Fruit fly (Drosophila melanogaster) whole organism, prepupa: ENCODE measurements around the gene CG9328.
A peak's percentile ranks its signal among the peaks of the same experiment; 100 is the strongest.

Source experiments
- Blimp-1 ChIP-seq: fragments of 200-800 bp; sonication (Bioruptor generic); optimal IDR thresholded peaks from 3 replicates; lab custom pipeline; 2017; ENCODE audit warnings: missing biosample characterization, missing genetic modification characterization, mild to moderate bottlenecking, moderate library complexity, missing genetic modification reagents
- CG10631 ChIP-seq: fragments of 200-800 bp; sonication (Bioruptor generic); optimal IDR thresholded peaks from 2 replicates; lab custom pipeline; 2016; ENCODE audit warnings: missing biosample characterization, missing genetic modification characterization
- CG10669 ChIP-seq: fragments of 200-800 bp; sonication (Bioruptor generic); optimal IDR thresholded peaks from 3 replicates; lab custom pipeline; 2018; ENCODE audit warnings: missing biosample characterization, mild to moderate bottlenecking, missing genetic modification characterization, moderate library complexity
- CG11762 ChIP-seq: fragments of 200-800 bp; sonication (Bioruptor generic); optimal IDR thresholded peaks from 3 replicates; lab custom pipeline; 2016; ENCODE audit warnings: missing biosample characterization, missing genetic modification characterization; ENCODE audit not compliant: insufficient read depth
- CG11902 ChIP-seq: fragments of 200-800 bp; sonication (Bioruptor generic); optimal IDR thresholded peaks from 3 replicates; lab custom pipeline; 2016; ENCODE audit warnings: missing biosample characterization, missing genetic modification characterization
- CG15336 ChIP-seq: fragments of 200-800 bp; sonication (Bioruptor generic); IDR thresholded peaks from 2 replicates; pipeline ENCODE4 v1.3.6; 2022; ENCODE audit warnings: missing biosample characterization, missing genetic modification characterization
- CG1621 ChIP-seq: fragments of 200-800 bp; sonication (Bioruptor generic); optimal IDR thresholded peaks from 3 replicates; lab custom pipeline; 2018; ENCODE audit warnings: missing biosample characterization, mild to moderate bottlenecking, missing genetic modification characterization
- CG16779 ChIP-seq: fragments of 200-800 bp; sonication (Bioruptor generic); optimal IDR thresholded peaks from 3 replicates; lab custom pipeline; 2017; ENCODE audit warnings: missing biosample characterization, mild to moderate bottlenecking, missing genetic modification characterization
- CG3032 ChIP-seq: fragments of 200-800 bp; optimal IDR thresholded peaks from 2 replicates; lab custom pipeline; 2019; ENCODE audit warnings: missing biosample characterization, mild to moderate bottlenecking, missing genetic modification characterization, moderate library complexity
- CG31627 ChIP-seq: fragments of 200-800 bp; sonication (Bioruptor generic); optimal IDR thresholded peaks from 3 replicates; lab custom pipeline; 2016; ENCODE audit warnings: missing biosample characterization, missing genetic modification characterization
- CG32006 ChIP-seq: fragments of 200-800 bp; sonication (Bioruptor generic); optimal IDR thresholded peaks from 3 replicates; lab custom pipeline; 2017; ENCODE audit warnings: missing biosample characterization, mild to moderate bottlenecking, missing genetic modification characterization
- CG34406 ChIP-seq: fragments of 200-800 bp; sonication (Bioruptor generic); optimal IDR thresholded peaks from 3 replicates; lab custom pipeline; 2016; ENCODE audit warnings: missing biosample characterization, missing genetic modification characterization
- CG3919 ChIP-seq: fragments of 200-800 bp; sonication (Bioruptor generic); optimal IDR thresholded peaks from 3 replicates; lab custom pipeline; 2016; ENCODE audit warnings: missing biosample characterization, missing genetic modification characterization
- CG4318 ChIP-seq: fragments of 200-800 bp; sonication (Bioruptor generic); optimal IDR thresholded peaks from 3 replicates; lab custom pipeline; 2017; ENCODE audit warnings: missing biosample characterization, mild to moderate bottlenecking, missing genetic modification characterization
- CG6163 ChIP-seq: fragments of 200-800 bp; sonication (Bioruptor generic); IDR thresholded peaks from 3 replicates; pipeline ENCODE4 v1.3.6; 2022; ENCODE audit warnings: missing biosample characterization, missing genetic modification characterization
- CG6276 ChIP-seq: fragments of 200-800 bp; sonication (Bioruptor generic); optimal IDR thresholded peaks from 2 replicates; lab custom pipeline; 2017; ENCODE audit warnings: missing biosample characterization, mild to moderate bottlenecking, missing genetic modification characterization
- CG6792 ChIP-seq: fragments of 200-800 bp; sonication (Bioruptor generic); optimal IDR thresholded peaks from 3 replicates; lab custom pipeline; 2016; ENCODE audit warnings: missing biosample characterization, missing genetic modification characterization
- CG6808 ChIP-seq: fragments of 200-800 bp; sonication (Bioruptor generic); optimal IDR thresholded peaks from 3 replicates; lab custom pipeline; 2017; ENCODE audit warnings: missing biosample characterization, missing genetic modification characterization, mild to moderate bottlenecking, moderate library complexity, missing genetic modification reagents
- CG6854 ChIP-seq: fragments of 200-800 bp; sonication (Bioruptor generic); optimal IDR thresholded peaks from 2 replicates; lab custom pipeline; 2017; ENCODE audit warnings: missing biosample characterization, mild to moderate bottlenecking, missing genetic modification characterization
- CG8119 ChIP-seq: fragments of 200-800 bp; sonication (Bioruptor generic); IDR thresholded peaks from 3 replicates; pipeline ENCODE4 v1.3.6; 2022; ENCODE audit warnings: missing biosample characterization, missing genetic modification characterization
- CG8632 ChIP-seq: fragments of 200-800 bp; sonication (Bioruptor generic); optimal IDR thresholded peaks from 3 replicates; lab custom pipeline; 2016; ENCODE audit warnings: missing biosample characterization, missing genetic modification characterization
- CG9139 ChIP-seq: fragments of 200-800 bp; sonication (Bioruptor generic); optimal IDR thresholded peaks from 3 replicates; lab custom pipeline; 2017; ENCODE audit warnings: missing biosample characterization, mild to moderate bottlenecking, missing genetic modification characterization
- Eip75B ChIP-seq: fragments of 200-800 bp; sonication (Bioruptor generic); optimal IDR thresholded peaks from 3 replicates; lab custom pipeline; 2016; ENCODE audit warnings: missing biosample characterization, missing genetic modification characterization
- Eip78C ChIP-seq: fragments of 200-800 bp; sonication (Bioruptor generic); peaks from one replicate; lab custom pipeline; 2016; ENCODE audit warnings: missing biosample characterization, missing genetic modification characterization
- Eip93F ChIP-seq: fragments of 200-800 bp; sonication (Bioruptor generic); optimal IDR thresholded peaks from 2 replicates; lab custom pipeline; 2016; ENCODE audit warnings: missing biosample characterization, mild to moderate bottlenecking, missing genetic modification characterization
- Ets21C ChIP-seq: fragments of 200-800 bp; sonication (Bioruptor generic); optimal IDR thresholded peaks from 3 replicates; lab custom pipeline; 2016; ENCODE audit warnings: missing biosample characterization, missing genetic modification characterization
- Gug ChIP-seq: fragments of 200-800 bp; sonication (Bioruptor generic); IDR thresholded peaks from 2 replicates; pipeline ENCODE4 v1.3.6; 2022; ENCODE audit warnings: missing biosample characterization, missing genetic modification characterization
- Hr39 ChIP-seq: fragments of 200-800 bp; sonication (Bioruptor generic); optimal IDR thresholded peaks from 2 replicates; lab custom pipeline; 2016; ENCODE audit warnings: missing biosample characterization, missing genetic modification characterization
- Hr4 ChIP-seq: fragments of 200-800 bp; sonication (Bioruptor generic); optimal IDR thresholded peaks from 3 replicates; lab custom pipeline; 2016; ENCODE audit warnings: missing biosample characterization, missing genetic modification characterization
- Lpt ChIP-seq: fragments of 200-800 bp; sonication (Bioruptor generic); optimal IDR thresholded peaks from 3 replicates; lab custom pipeline; 2016; ENCODE audit warnings: missing biosample characterization, missing genetic modification characterization
- Met ChIP-seq: fragments of 200-800 bp; sonication (Bioruptor generic); optimal IDR thresholded peaks from 3 replicates; lab custom pipeline; 2016; ENCODE audit warnings: missing biosample characterization, missing genetic modification characterization
- Sox102F ChIP-seq: fragments of 200-800 bp; sonication (Bioruptor generic); optimal IDR thresholded peaks from 2 replicates; lab custom pipeline; 2016; ENCODE audit warnings: missing biosample characterization, mild to moderate bottlenecking, missing genetic modification characterization
- Sox14 ChIP-seq: fragments of 200-800 bp; sonication (Bioruptor generic); optimal IDR thresholded peaks from 3 replicates; lab custom pipeline; 2016; ENCODE audit warnings: missing biosample characterization, missing genetic modification characterization
- Sox15 ChIP-seq: fragments of 200-800 bp; sonication (Bioruptor generic); optimal IDR thresholded peaks from 3 replicates; lab custom pipeline; 2016; ENCODE audit warnings: missing biosample characterization, missing genetic modification characterization
- acj6 ChIP-seq: fragments of 200-800 bp; sonication (Bioruptor generic); optimal IDR thresholded peaks from 3 replicates; lab custom pipeline; 2016; ENCODE audit warnings: missing biosample characterization, missing genetic modification characterization
- cyc ChIP-seq: fragments of 200-800 bp; sonication (Bioruptor generic); optimal IDR thresholded peaks from 3 replicates; lab custom pipeline; 2016; ENCODE audit warnings: missing biosample characterization, missing genetic modification characterization
- dac ChIP-seq: fragments of 200-800 bp; sonication (Bioruptor generic); optimal IDR thresholded peaks from 2 replicates; lab custom pipeline; 2017; ENCODE audit warnings: missing biosample characterization, mild to moderate bottlenecking, missing genetic modification characterization
- dsx ChIP-seq: fragments of 200-800 bp; optimal IDR thresholded peaks from 3 replicates; lab custom pipeline; 2019; ENCODE audit warnings: missing biosample characterization, mild to moderate bottlenecking, missing genetic modification characterization, moderate library complexity; ENCODE audit not compliant: poor library complexity, severe bottlenecking
- eg ChIP-seq: fragments of 200-800 bp; sonication (Bioruptor generic); IDR thresholded peaks from 3 replicates; pipeline ENCODE4 v1.3.6; 2022; ENCODE audit warnings: missing biosample characterization, missing genetic modification characterization
- esn ChIP-seq: fragments of 200-800 bp; sonication (Bioruptor generic); optimal IDR thresholded peaks from 2 replicates; lab custom pipeline; 2016; ENCODE audit warnings: missing biosample characterization, mild to moderate bottlenecking, missing genetic modification characterization, moderate library complexity
- fd59A ChIP-seq: fragments of 200-800 bp; sonication (Bioruptor generic); optimal IDR thresholded peaks from 2 replicates; lab custom pipeline; 2017; ENCODE audit warnings: missing biosample characterization, mild to moderate bottlenecking, missing genetic modification characterization, missing genetic modification reagents
- pdm3 ChIP-seq: fragments of 200-800 bp; sonication (Bioruptor generic); optimal IDR thresholded peaks from 3 replicates; lab custom pipeline; 2016; ENCODE audit warnings: missing biosample characterization, missing genetic modification characterization
- salr ChIP-seq, 2 experiments: fragments of 200-800 bp; sonication (Bioruptor generic); optimal IDR thresholded peaks; 3 replicates each; lab custom pipeline; 2016 to 2018; ENCODE audit warnings: missing biosample characterization in 2 of 2, missing genetic modification characterization in 2 of 2, mild to moderate bottlenecking in 1 of 2
- spab ChIP-seq: fragments of 200-800 bp; sonication (Bioruptor generic); optimal IDR thresholded peaks from 2 replicates; lab custom pipeline; 2017; ENCODE audit warnings: missing biosample characterization, mild to moderate bottlenecking, missing genetic modification characterization, missing genetic modification reagents
- ss ChIP-seq, 2 experiments: fragments of 200-800 bp; sonication (Bioruptor generic); optimal IDR thresholded peaks; 2 replicates in 1 of 2; 3 replicates in 1 of 2; lab custom pipeline; 2017 to 2018; ENCODE audit warnings: mild to moderate bottlenecking in 2 of 2, missing biosample characterization in 2 of 2, missing genetic modification characterization in 2 of 2, moderate library complexity in 1 of 2
- svp ChIP-seq: fragments of 200-800 bp; sonication (Bioruptor generic); peaks from one replicate; lab custom pipeline; 2016; ENCODE audit warnings: missing biosample characterization, missing genetic modification characterization
- topi ChIP-seq: fragments of 200-800 bp; sonication (Bioruptor generic); optimal IDR thresholded peaks from 3 replicates; lab custom pipeline; 2016; ENCODE audit warnings: missing biosample characterization, missing genetic modification characterization
- vri ChIP-seq: fragments of 200-800 bp; sonication (Bioruptor generic); optimal IDR thresholded peaks from 3 replicates; lab custom pipeline; 2016; ENCODE audit warnings: missing biosample characterization, mild to moderate bottlenecking, missing genetic modification characterization

The CG9328 gene

dm6 chr2L:20823196-20824105 is 25.9 kb downstream of the CG9328 start:
- TF ChIP-seq dsx (peak; percentile 32), CG6163 (peak; percentile 73; the same call in 2 of the 3 replicates), CG34406 (no peak), Eip78C (peak; percentile 59), fd59A (GFP tag; lab: Kevin White, UChicago) (peak; percentile 32), salr (GFP tag; optimal IDR thresholded peaks at IDR 0.05; lab: Kevin White, UChicago) (peak in 1 of 2 experiments; percentile 18), CG6808 (GFP tag; lab: Kevin White, UChicago) (peak; percentile 99), CG11902 (GFP tag; lab: Kevin White, UChicago) (no peak), CG10669 (no peak), Blimp-1 (GFP tag; lab: Kevin White, UChicago) (no peak), CG6276 (no peak), topi (peak; percentile 19), Ets21C (GFP tag; lab: Kevin White, UChicago) (no peak), CG9139 (GFP tag; lab: Kevin White, UChicago) (peak; percentile 56), CG16779 (peak; percentile 2), CG1621 (tag; lab: Kevin White, UChicago) (peak; percentile 90), CG10631 (GFP tag; lab: Kevin White, UChicago) (peak; percentile 34), pdm3 (GFP tag; lab: Kevin White, UChicago) (no peak), CG6792 (GFP tag; lab: Kevin White, UChicago) (no peak), CG15336 (GFP tag; lab: Robert Waterston, UW) (no peak; the same call in 1 of the 2 replicates), Eip93F (GFP tag; lab: Kevin White, UChicago) (peak; percentile 89), CG6854 (GFP tag; lab: Kevin White, UChicago) (peak; percentile 74), CG8119 (GFP tag; lab: Robert Waterston, UW) (peak; percentile 40; the same call in 1 of the 3 replicates), esn (GFP tag; lab: Kevin White, UChicago) (peak; percentile 20), CG11762 (GFP tag; lab: Kevin White, UChicago) (no peak), acj6 (GFP tag; lab: Kevin White, UChicago) (peak; percentile 22), CG3919 (peak; percentile 37), spab (peak; percentile 11), eg (GFP tag; lab: Robert Waterston, UW) (no peak), cyc (GFP tag; lab: Kevin White, UChicago) (no peak), Sox14 (peak; percentile 44), Hr4 (GFP tag; lab: Kevin White, UChicago) (no peak), Gug (GFP tag; lab: Robert Waterston, UW) (peak; percentile 28; the same call in 1 of the 2 replicates), ss (GFP tag; optimal IDR thresholded peaks at IDR 0.05; lab: Kevin White, UChicago) (peak; percentile 32 to 41), CG32006 (GFP tag; lab: Kevin White, UChicago) (peak; percentile 44), Lpt (GFP tag; lab: Kevin White, UChicago) (no peak), CG4318 (GFP tag; lab: Kevin White, UChicago) (peak; percentile 7), Hr39 (GFP tag; lab: Kevin White, UChicago) (no peak), svp (GFP tag; lab: Kevin White, UChicago) (peak; percentile 93), Sox102F (GFP tag; lab: Kevin White, UChicago) (peak; percentile 54), Met (GFP tag; lab: Kevin White, UChicago) (no peak), CG3032 (tag; lab: Kevin White, UChicago) (no peak), CG31627 (GFP tag; lab: Kevin White, UChicago) (no peak), vri (peak; percentile 85), Eip75B (no peak), dac (GFP tag; lab: Kevin White, UChicago) (peak; percentile 3), Sox15 (no peak), CG8632 (no peak)
